Worm (Caenorhabditis elegans): Measurements from ENCODE around the gene srh-236.

Gene srh-236

ce11 chrV:17225389-17225788, 13.6 kb upstream of the srh-236 start, which contains the start of gene scl-25:
Gene scl-25 (plus strand): TSS chrV:17225689.
- TF ChIP-seq bed-3 (GFP tag; optimal IDR thresholded peaks at IDR 0.05) (no peak), elt-1 (tag; optimal IDR thresholded peaks at IDR 0.05; ENCODE audit: borderline replicate concordance, insufficient read depth) (no peak), M03D4.4 (tag; optimal IDR thresholded peaks at IDR 0.05) (no peak), drap-1 (GFP tag; optimal IDR thresholded peaks at IDR 0.05) (no peak), sptf-1 (tag; optimal IDR thresholded peaks at IDR 0.05) (no peak), mls-2 (tag; optimal IDR thresholded peaks at IDR 0.05) (no peak), nhr-76 (tag; optimal IDR thresholded peaks at IDR 0.05) (no peak), elt-3 (tag; optimal IDR thresholded peaks at IDR 0.05) (no peak), ceh-83 (GFP tag; optimal IDR thresholded peaks at IDR 0.05) (no peak), nhr-28 (tag; optimal IDR thresholded peaks at IDR 0.05) (no peak), hlh-1 (tag; optimal IDR thresholded peaks at IDR 0.05) (no peak), pha-4 (tag; optimal IDR thresholded peaks at IDR 0.05) (no peak), nhr-2 (tag; optimal IDR thresholded peaks at IDR 0.05) (no peak), ham-2 (GFP tag; optimal IDR thresholded peaks at IDR 0.05) (no peak), flh-1 (GFP tag; optimal IDR thresholded peaks at IDR 0.05) (no peak), zip-8 (tag; optimal IDR thresholded peaks at IDR 0.05) (no peak)

ce11 chrV:17223305-17223704, 11.5 kb upstream of the srh-236 start, which contains the start of gene srh-252:
Gene srh-252 (minus strand): TSS chrV:17223405.
- no peak for TF ChIP-seq nhr-76 (tag; optimal IDR thresholded peaks at IDR 0.05)
- no peak for TF ChIP-seq cnd-1 (tag; optimal IDR thresholded peaks at IDR 0.05)

- TF ChIP-seq zip-8 (tag; optimal IDR thresholded peaks at IDR 0.05) (peak; percentile 58), mls-2 (tag; optimal IDR thresholded peaks at IDR 0.05) (no peak)
Observed at ce11 chrV:17220345-17220744, 8.5 kb upstream of the srh-236 start, which contains the start of gene srh-109. Gene srh-109 (minus strand): TSS chrV:17220445.

ce11 chrV:17217690-17218089, 5.9 kb upstream of the srh-236 start, which contains the start of gene srbc-62:
Gene srbc-62 (plus strand): TSS chrV:17217990.
- no peak for TF ChIP-seq flh-1 (GFP tag; optimal IDR thresholded peaks at IDR 0.05)
- no peak for TF ChIP-seq snpc-4 (tag; optimal IDR thresholded peaks at IDR 0.05)

ce11 chrV:17215602-17216001, 3.8 kb upstream of the srh-236 start:
- TF ChIP-seq zip-8 (tag; optimal IDR thresholded peaks at IDR 0.05) (no peak), ceh-39 (tag; optimal IDR thresholded peaks at IDR 0.05) (no peak), ham-2 (GFP tag; optimal IDR thresholded peaks at IDR 0.05) (no peak), ces-1 (GFP tag; optimal IDR thresholded peaks at IDR 0.05) (no peak), nhr-2 (tag; optimal IDR thresholded peaks at IDR 0.05) (no peak), hlh-1 (tag; optimal IDR thresholded peaks at IDR 0.05) (no peak), elt-1 (tag; optimal IDR thresholded peaks at IDR 0.05; ENCODE audit: borderline replicate concordance, insufficient read depth) (no peak), nhr-76 (tag; optimal IDR thresholded peaks at IDR 0.05) (no peak), ceh-43 (GFP tag; optimal IDR thresholded peaks at IDR 0.05) (no peak), tbx-8 (GFP tag; optimal IDR thresholded peaks at IDR 0.05) (no peak), elt-3 (tag; optimal IDR thresholded peaks at IDR 0.05) (no peak), unc-62 (GFP tag; optimal IDR thresholded peaks at IDR 0.05) (no peak), pha-4 (tag; optimal IDR thresholded peaks at IDR 0.05) (no peak), lsy-2 (tag; optimal IDR thresholded peaks at IDR 0.05) (no peak), unc-120 (tag; optimal IDR thresholded peaks at IDR 0.05; ENCODE audit: poor library complexity, severe bottlenecking) (no peak), sem-2 (GFP tag; optimal IDR thresholded peaks at IDR 0.05) (no peak), lin-32 (GFP tag; optimal IDR thresholded peaks at IDR 0.05) (no peak), cnd-1 (tag; optimal IDR thresholded peaks at IDR 0.05) (no peak), blmp-1 (tag; optimal IDR thresholded peaks at IDR 0.05) (no peak)

ce11 chrV:17212743-17213142, 904 bp upstream of the srh-236 start, which contains the start of gene srh-113:
Gene srh-113 (plus strand): TSS chrV:17213043.
- no peak for TF ChIP-seq lin-32 (GFP tag; optimal IDR thresholded peaks at IDR 0.05)
- no peak for TF ChIP-seq mls-2 (tag; optimal IDR thresholded peaks at IDR 0.05)
- TF ChIP-seq ztf-11 (tag; optimal IDR thresholded peaks at IDR 0.05): no peak
- no peak for TF ChIP-seq ceh-39 (tag; optimal IDR thresholded peaks at IDR 0.05)
- no peak for TF ChIP-seq lsy-2 (tag; optimal IDR thresholded peaks at IDR 0.05)
- TF ChIP-seq nhr-2 (tag; optimal IDR thresholded peaks at IDR 0.05): no peak
- TF ChIP-seq flh-1 (GFP tag; optimal IDR thresholded peaks at IDR 0.05): no peak
- no peak for TF ChIP-seq ces-1 (GFP tag; optimal IDR thresholded peaks at IDR 0.05)
- TF ChIP-seq unc-39 (tag; optimal IDR thresholded peaks at IDR 0.05): no peak
- no peak for TF ChIP-seq tbx-8 (GFP tag; optimal IDR thresholded peaks at IDR 0.05)
